Worm (Caenorhabditis elegans): ENCODE data around the gene let-767.

ce11 chrIII:6360825-6361224 is 21.1 kb upstream of the let-767 start:
- TF ChIP-seq ceh-34 (tag; optimal IDR thresholded peaks at IDR 0.05) (no peak), Y22D7AL.16 (tag; optimal IDR thresholded peaks at IDR 0.05) (no peak)
